Worm (Caenorhabditis elegans) whole organism, L3 larva: ENCODE data around the gene C44C10.7.
A peak's percentile ranks its signal among the peaks of the same experiment; 100 is the strongest.

Experiments used
- ama-1 ChIP-seq: fragments of 150-350 bp; optimal IDR thresholded peaks from 2 replicates; lab custom pipeline; 2018
- lin-15B ChIP-seq: fragments of 150-350 bp; optimal IDR thresholded peaks from 2 replicates; lab custom pipeline; 2014; ENCODE audit warnings: missing biosample characterization, missing genetic modification characterization
- skn-1 ChIP-seq: fragments of 150-350 bp; optimal IDR thresholded peaks from 2 replicates; lab custom pipeline; 2014; ENCODE audit warnings: missing biosample characterization, missing genetic modification characterization
- tbx-2 ChIP-seq: sonication (generic microtip); optimal IDR thresholded peaks from 2 replicates; lab custom pipeline; 2016; ENCODE audit warnings: mild to moderate bottlenecking, missing genetic modification characterization, missing compliant biosample characterization
- unc-62 ChIP-seq: fragments of 150-350 bp; sonication (generic microtip); optimal IDR thresholded peaks from 4 replicates; lab custom pipeline; 2014; ENCODE audit warnings: missing biosample characterization, missing genetic modification reagents, missing genetic modification characterization

- TF ChIP-seq tbx-2 (tag; lab: Kevin White, UChicago) = no peak
- no peak for TF ChIP-seq unc-62
- peak; percentile 58 for TF ChIP-seq skn-1
- no peak for TF ChIP-seq ama-1 (lab: Kevin White, UChicago)
- peak; percentile 50 for TF ChIP-seq lin-15B
Observed at ce11 chrX:11656519-11657006, 31.5 kb downstream of the C44C10.7 start, which contains the start of gene T04F8.2.
